Worm (Caenorhabditis elegans) whole organism, L3 larva: Measurements from ENCODE around the gene str-28.

ENCODE experiments used
- R02D3.7 ChIP-seq: fragments of 150-350 bp; optimal IDR thresholded peaks from 2 replicates; lab custom pipeline; 2014; ENCODE audit warnings: missing biosample characterization, missing genetic modification characterization
- ZK546.5 ChIP-seq: sonication (generic microtip); optimal IDR thresholded peaks from 2 replicates; lab custom pipeline; 2017; ENCODE audit warnings: missing biosample characterization, missing genetic modification characterization
- aly-2 ChIP-seq: fragments of 150-350 bp; optimal IDR thresholded peaks from 2 replicates; lab custom pipeline; 2014; ENCODE audit warnings: missing biosample characterization, missing genetic modification characterization
- ceh-16 ChIP-seq: sonication (generic microtip); optimal IDR thresholded peaks from 2 replicates; lab custom pipeline; 2017; ENCODE audit warnings: missing biosample characterization, missing genetic modification characterization
- daf-12 ChIP-seq: fragments of 150-350 bp; optimal IDR thresholded peaks from 2 replicates; lab custom pipeline; 2014; ENCODE audit warnings: missing biosample characterization, missing genetic modification reagents, missing genetic modification characterization
- egl-27 ChIP-seq: sonication (generic microtip); optimal IDR thresholded peaks from 4 replicates; lab custom pipeline; 2017; ENCODE audit warnings: missing biosample characterization, missing genetic modification reagents, missing genetic modification characterization
- egl-5 ChIP-seq: fragments of 150-350 bp; optimal IDR thresholded peaks from 2 replicates; lab custom pipeline; 2017; ENCODE audit warnings: missing biosample characterization, missing genetic modification reagents, missing genetic modification characterization, inconsistent platforms
- elt-1 ChIP-seq: fragments of 150-350 bp; optimal IDR thresholded peaks from 2 replicates; lab custom pipeline; 2014; ENCODE audit warnings: missing biosample characterization, missing genetic modification characterization
- elt-2 ChIP-seq: sonication (generic microtip); optimal IDR thresholded peaks from 2 replicates; lab custom pipeline; 2016; ENCODE audit warnings: missing genetic modification reagents, mild to moderate bottlenecking, missing genetic modification characterization, missing compliant biosample characterization
- elt-3 ChIP-seq, 3 experiments: fragments of 150-350 bp in 1 of 3; sonication (generic microtip) in 2 of 3; optimal IDR thresholded peaks; 2 replicates in 2 of 3; 4 replicates in 1 of 3; lab custom pipeline; 2014 to 2017; ENCODE audit warnings: missing biosample characterization in 3 of 3, missing genetic modification characterization in 3 of 3
- fkh-10 ChIP-seq: sonication (generic microtip); optimal IDR thresholded peaks from 2 replicates; lab custom pipeline; 2017; ENCODE audit warnings: missing biosample characterization, missing genetic modification reagents, missing genetic modification characterization
- fkh-2 ChIP-seq: fragments of 150-350 bp; optimal IDR thresholded peaks from 2 replicates; lab custom pipeline; 2014; ENCODE audit warnings: missing biosample characterization, missing genetic modification reagents, missing genetic modification characterization
- hmg-11 ChIP-seq: sonication (generic microtip); optimal IDR thresholded peaks from 2 replicates; lab custom pipeline; 2016; ENCODE audit warnings: missing genetic modification characterization, missing compliant biosample characterization
- jun-1 ChIP-seq: fragments of 150-350 bp; optimal IDR thresholded peaks from 2 replicates; lab custom pipeline; 2014; ENCODE audit warnings: missing biosample characterization, missing genetic modification reagents, missing genetic modification characterization
- lin-15B ChIP-seq: fragments of 150-350 bp; optimal IDR thresholded peaks from 2 replicates; lab custom pipeline; 2014; ENCODE audit warnings: missing biosample characterization, missing genetic modification characterization
- mdl-1 ChIP-seq: fragments of 150-350 bp; optimal IDR thresholded peaks from 2 replicates; lab custom pipeline; 2014; ENCODE audit warnings: missing biosample characterization, missing genetic modification characterization
- mml-1 ChIP-seq: fragments of 150-350 bp; sonication (generic microtip); optimal IDR thresholded peaks from 3 replicates; lab custom pipeline; 2014; ENCODE audit warnings: missing biosample characterization, missing genetic modification characterization
- nfya-1 ChIP-seq: sonication (generic microtip); optimal IDR thresholded peaks from 2 replicates; lab custom pipeline; 2017; ENCODE audit warnings: missing genetic modification characterization, mild to moderate bottlenecking, missing compliant biosample characterization, antibody characterized with exemption, moderate library complexity; ENCODE audit not compliant: insufficient read depth
- nhr-11 ChIP-seq: fragments of 150-350 bp; optimal IDR thresholded peaks from 2 replicates; lab custom pipeline; 2014; ENCODE audit warnings: missing biosample characterization, missing genetic modification characterization
- nhr-12 ChIP-seq: fragments of 150-350 bp; optimal IDR thresholded peaks from 2 replicates; lab custom pipeline; 2014; ENCODE audit warnings: missing biosample characterization, missing genetic modification characterization
- nhr-23 ChIP-seq: fragments of 150-350 bp; optimal IDR thresholded peaks from 2 replicates; lab custom pipeline; 2014; ENCODE audit warnings: missing biosample characterization, missing genetic modification reagents, missing genetic modification characterization
- nhr-237 ChIP-seq: fragments of 150-350 bp; optimal IDR thresholded peaks from 2 replicates; lab custom pipeline; 2014; ENCODE audit warnings: missing biosample characterization, missing genetic modification characterization
- nhr-25 ChIP-seq: sonication (generic microtip); optimal IDR thresholded peaks from 2 replicates; lab custom pipeline; 2017; ENCODE audit warnings: missing biosample characterization, missing genetic modification characterization
- nhr-43 ChIP-seq: sonication (generic microtip); optimal IDR thresholded peaks from 2 replicates; lab custom pipeline; 2016; ENCODE audit warnings: mild to moderate bottlenecking, missing genetic modification characterization, missing compliant biosample characterization; ENCODE audit not compliant: poor library complexity, severe bottlenecking
- nhr-76 ChIP-seq: fragments of 150-350 bp; sonication (generic microtip); optimal IDR thresholded peaks from 5 replicates; lab custom pipeline; 2014; ENCODE audit warnings: missing biosample characterization, missing genetic modification characterization
- nhr-77 ChIP-seq: fragments of 150-350 bp; optimal IDR thresholded peaks from 2 replicates; lab custom pipeline; 2014; ENCODE audit warnings: missing biosample characterization, missing genetic modification characterization
- pha-4 ChIP-seq: fragments of 150-350 bp; optimal IDR thresholded peaks from 2 replicates; lab custom pipeline; 2014; ENCODE audit warnings: missing biosample characterization, missing genetic modification reagents, missing genetic modification characterization
- pqm-1 ChIP-seq: fragments of 150-350 bp; optimal IDR thresholded peaks from 2 replicates; lab custom pipeline; 2017; ENCODE audit warnings: missing biosample characterization, missing genetic modification characterization, inconsistent platforms
- skn-1 ChIP-seq: fragments of 150-350 bp; optimal IDR thresholded peaks from 2 replicates; lab custom pipeline; 2014; ENCODE audit warnings: missing biosample characterization, missing genetic modification characterization
- snpc-4 ChIP-seq: fragments of 150-350 bp; optimal IDR thresholded peaks from 2 replicates; lab custom pipeline; 2014; ENCODE audit warnings: missing biosample characterization, missing genetic modification characterization
- tbx-2 ChIP-seq: sonication (generic microtip); optimal IDR thresholded peaks from 2 replicates; lab custom pipeline; 2016; ENCODE audit warnings: mild to moderate bottlenecking, missing genetic modification characterization, missing compliant biosample characterization
- unc-39 ChIP-seq: sonication (generic microtip); optimal IDR thresholded peaks from 4 replicates; lab custom pipeline; 2017; ENCODE audit warnings: missing biosample characterization, missing genetic modification characterization
- unc-62 ChIP-seq: fragments of 150-350 bp; sonication (generic microtip); optimal IDR thresholded peaks from 4 replicates; lab custom pipeline; 2014; ENCODE audit warnings: missing biosample characterization, missing genetic modification reagents, missing genetic modification characterization
- zag-1 ChIP-seq: fragments of 150-350 bp; optimal IDR thresholded peaks from 2 replicates; lab custom pipeline; 2014; ENCODE audit warnings: missing biosample characterization, missing genetic modification characterization
- ztf-11 ChIP-seq: fragments of 150-350 bp; optimal IDR thresholded peaks from 2 replicates; lab custom pipeline; 2014; ENCODE audit warnings: missing biosample characterization, missing genetic modification characterization
- ztf-4 ChIP-seq: fragments of 150-350 bp; optimal IDR thresholded peaks from 2 replicates; lab custom pipeline; 2014; ENCODE audit warnings: missing biosample characterization, missing genetic modification characterization

Gene str-28

DNA sequence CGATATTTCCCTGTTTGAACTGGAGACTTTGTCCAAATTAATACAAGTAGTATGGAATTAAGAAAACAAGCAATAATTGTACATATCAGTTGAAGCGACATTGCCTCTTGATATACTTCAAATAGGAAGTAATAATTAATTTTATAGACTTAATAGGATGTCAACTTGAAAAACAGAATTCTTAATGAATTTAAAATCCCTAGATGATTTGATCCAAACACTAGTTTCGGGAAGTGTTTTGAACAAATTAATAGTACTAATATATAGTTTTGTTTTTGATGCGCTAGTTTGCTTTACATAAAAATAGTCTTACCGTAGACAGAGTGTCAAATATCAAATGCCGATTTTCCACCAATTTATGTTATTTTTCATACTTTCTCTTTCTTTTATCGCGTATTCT, 5.7 kb upstream of the str-28 start, which contains the start of gene str-190:
str-190 (minus strand) TSS at position 101 of the 400 bp plus-strand sequence.
- TF ChIP-seq elt-3 (tag; optimal IDR thresholded peaks at IDR 0.05; lab: Kevin White, UChicago) = no peak
- no peak for TF ChIP-seq mml-1 (tag; lab: Kevin White, UChicago)
- TF ChIP-seq nhr-11 (tag; lab: Kevin White, UChicago) = no peak
- TF ChIP-seq unc-39 = no peak
- TF ChIP-seq skn-1 (tag; lab: Kevin White, UChicago) = no peak
- TF ChIP-seq ztf-11 (tag; lab: Kevin White, UChicago) = no peak
- no peak for TF ChIP-seq unc-62 (GFP tag; lab: Kevin White, UChicago)
- no peak for TF ChIP-seq pha-4 (tag; lab: Kevin White, UChicago)
- TF ChIP-seq aly-2 (tag; lab: Kevin White, UChicago) = no peak
- no peak for TF ChIP-seq egl-5 (tag; lab: Kevin White, UChicago)
- TF ChIP-seq snpc-4 (tag; lab: Kevin White, UChicago) = no peak
- TF ChIP-seq nhr-25 (tag; lab: Kevin White, UChicago) = no peak
- TF ChIP-seq mdl-1 = no peak
- no peak for TF ChIP-seq nhr-43
- TF ChIP-seq egl-27 (tag; lab: Kevin White, UChicago) = no peak

DNA sequence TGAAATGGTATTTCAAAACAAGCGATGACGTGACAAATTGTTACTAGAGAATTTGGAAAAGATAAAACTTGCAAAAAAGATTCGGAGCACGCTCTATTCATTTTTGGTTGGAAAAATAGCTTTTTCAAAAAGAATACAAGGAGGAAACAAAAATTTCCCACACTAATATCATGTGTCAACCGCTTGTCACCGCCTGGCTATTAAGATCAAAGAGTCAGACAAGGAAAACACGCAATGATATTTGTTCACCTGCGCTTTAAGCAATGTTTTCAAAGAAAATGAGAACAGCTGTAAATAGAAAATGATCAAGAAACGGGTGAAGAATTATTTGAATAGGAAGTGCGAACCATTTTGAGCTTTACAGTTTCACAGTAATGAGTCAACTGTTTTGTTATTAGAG, 4.1 kb upstream of the str-28 start, which contains the start of gene srh-125:
srh-125 (minus strand) TSS at position 101 of the 400 bp plus-strand sequence.
- TF ChIP-seq unc-39 (no peak), mml-1 (tag; lab: Kevin White, UChicago) (no peak), pha-4 (tag; lab: Kevin White, UChicago) (no peak), fkh-2 (tag; lab: Kevin White, UChicago) (no peak), nhr-237 (tag; lab: Kevin White, UChicago) (no peak), zag-1 (tag; lab: Kevin White, UChicago) (no peak), unc-62 (GFP tag; lab: Kevin White, UChicago) (no peak), ztf-4 (tag; lab: Kevin White, UChicago) (no peak), R02D3.7 (tag; lab: Kevin White, UChicago) (no peak), nhr-23 (tag; lab: Kevin White, UChicago) (no peak), mdl-1 (no peak), nhr-12 (tag; lab: Kevin White, UChicago) (no peak), daf-12 (tag; lab: Kevin White, UChicago) (no peak), nhr-76 (tag; lab: Kevin White, UChicago) (no peak), tbx-2 (tag; lab: Kevin White, UChicago) (no peak), elt-1 (tag; lab: Kevin White, UChicago) (no peak), elt-2 (tag; lab: Kevin White, UChicago) (no peak), hmg-11 (tag; lab: Kevin White, UChicago) (no peak)

DNA sequence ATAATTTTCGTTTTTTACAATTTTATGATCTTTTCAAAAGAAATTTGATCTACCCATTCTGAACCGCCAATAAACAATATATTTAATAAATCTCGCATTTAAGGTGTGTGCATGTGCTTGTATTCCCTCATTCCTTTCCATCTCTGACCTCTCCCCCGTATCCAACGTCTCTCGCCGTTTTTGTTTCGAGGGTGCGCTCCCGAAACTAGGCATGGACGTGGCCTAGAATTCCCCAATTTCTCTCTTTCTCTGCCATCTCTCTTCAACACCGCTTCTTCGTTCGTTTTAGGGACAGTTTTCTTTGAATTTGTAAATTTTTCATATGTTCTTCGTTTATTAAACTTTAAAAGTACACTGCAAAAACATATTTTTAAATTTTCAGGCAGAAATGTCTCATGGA, 7.2 kb downstream of the str-28 start, which contains the start of gene F25E5.1:
F25E5.1 (plus strand) TSS at position 376 of the 400 bp plus-strand sequence.
- TF ChIP-seq ceh-16 (tag; lab: Kevin White, UChicago) (no peak), nhr-43 (peak; percentile 57), nhr-25 (tag; lab: Kevin White, UChicago) (peak; percentile 65), elt-2 (tag; lab: Kevin White, UChicago) (peak; percentile 40), nfya-1 (tag; lab: Kevin White, UChicago) (peak; percentile 71), lin-15B (peak; percentile 77), snpc-4 (tag; lab: Kevin White, UChicago) (peak; percentile 76), hmg-11 (tag; lab: Kevin White, UChicago) (peak; percentile 80), pqm-1 (tag; lab: Kevin White, UChicago) (peak; percentile 39), elt-3 (tag; optimal IDR thresholded peaks at IDR 0.05; lab: Kevin White, UChicago) (no peak), egl-5 (tag; lab: Kevin White, UChicago) (peak; percentile 50)

DNA sequence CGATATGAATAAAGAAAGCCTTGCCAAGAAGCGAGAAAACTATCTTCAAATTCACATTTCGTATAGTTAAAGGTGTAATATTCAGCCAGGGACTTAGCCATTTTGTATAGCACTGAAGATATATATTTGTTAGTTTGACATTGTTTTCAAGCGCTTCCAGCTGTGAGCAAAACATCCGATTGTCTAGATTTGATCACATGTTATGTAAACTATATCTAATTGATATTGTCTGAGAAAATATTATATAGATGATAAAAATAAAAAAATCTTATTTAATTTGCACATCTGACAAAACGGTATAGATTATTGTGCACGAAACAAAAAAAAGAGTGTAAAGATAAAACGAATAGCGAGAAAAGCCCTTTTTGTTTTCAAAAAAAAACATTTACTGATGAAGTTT, 8.0 kb downstream of the str-28 start, which contains the start of gene srh-89:
srh-89 (minus strand) TSS at position 101 of the 400 bp plus-strand sequence.
- no peak for TF ChIP-seq ZK546.5 (tag; lab: Kevin White, UChicago)
- TF ChIP-seq unc-62 (GFP tag; lab: Kevin White, UChicago) = no peak
- no peak for TF ChIP-seq nhr-43
- TF ChIP-seq jun-1 (tag; lab: Kevin White, UChicago) = no peak
- TF ChIP-seq fkh-10 = no peak
- TF ChIP-seq lin-15B = no peak
- TF ChIP-seq nhr-25 (tag; lab: Kevin White, UChicago) = no peak
- no peak for TF ChIP-seq elt-2 (tag; lab: Kevin White, UChicago)
- no peak for TF ChIP-seq nhr-77
- TF ChIP-seq pqm-1 (tag; lab: Kevin White, UChicago) = no peak
